Fruit fly (Drosophila melanogaster) whole organism, embryonic: Measurements from ENCODE around the gene CG6972.
A peak's percentile ranks its signal among the peaks of the same experiment; 100 is the strongest.

ENCODE experiments used
- Ada2b ChIP-seq: fragments of 200-800 bp; sonication (Bioruptor generic); IDR thresholded peaks from 2 replicates; pipeline ENCODE4 v1.3.6; 2022; ENCODE audit warnings: missing biosample characterization, missing genetic modification characterization
- CG10543 ChIP-seq: fragments of 200-800 bp; sonication (Bioruptor generic); optimal IDR thresholded peaks from 3 replicates; lab custom pipeline; 2017; ENCODE audit warnings: missing biosample characterization, mild to moderate bottlenecking, missing genetic modification characterization, moderate library complexity
- CG14014 ChIP-seq: fragments of 200-800 bp; sonication (Bioruptor generic); IDR thresholded peaks from 2 replicates; pipeline ENCODE4 v1.3.6; 2022; ENCODE audit warnings: missing biosample characterization, missing genetic modification characterization
- CG17359 ChIP-seq: fragments of 200-800 bp; sonication (Bioruptor generic); optimal IDR thresholded peaks from 3 replicates; lab custom pipeline; 2018; ENCODE audit warnings: missing biosample characterization, mild to moderate bottlenecking, missing genetic modification characterization, moderate library complexity
- CG17385 ChIP-seq: fragments of 200-800 bp; sonication (Bioruptor generic); optimal IDR thresholded peaks from 3 replicates; lab custom pipeline; 2018; ENCODE audit warnings: missing biosample characterization, mild to moderate bottlenecking, missing genetic modification characterization
- CG17612 ChIP-seq: fragments of 200-800 bp; sonication (Bioruptor generic); IDR thresholded peaks from 2 replicates; pipeline ENCODE4 v1.3.6; 2022; ENCODE audit warnings: missing biosample characterization, missing genetic modification characterization
- CG18262 ChIP-seq: fragments of 200-800 bp; optimal IDR thresholded peaks from 3 replicates; lab custom pipeline; 2019; ENCODE audit warnings: missing biosample characterization, mild to moderate bottlenecking, missing genetic modification characterization, moderate library complexity
- CG18476 ChIP-seq: fragments of 200-800 bp; sonication (Bioruptor generic); optimal IDR thresholded peaks from 2 replicates; lab custom pipeline; 2016; ENCODE audit warnings: missing biosample characterization, mild to moderate bottlenecking, missing genetic modification characterization
- CG2199 ChIP-seq: fragments of 200-800 bp; sonication (Bioruptor generic); IDR thresholded peaks from 3 replicates; pipeline ENCODE4 v1.3.6; 2022; ENCODE audit warnings: missing biosample characterization, missing genetic modification characterization
- CG2202 ChIP-seq: fragments of 200-800 bp; sonication (Bioruptor generic); optimal IDR thresholded peaks from 2 replicates; lab custom pipeline; 2018; ENCODE audit warnings: missing biosample characterization, mild to moderate bottlenecking, missing genetic modification characterization
- CG2889 ChIP-seq: fragments of 200-800 bp; sonication (Bioruptor generic); IDR thresholded peaks from 3 replicates; pipeline ENCODE4 v1.3.6; 2022; ENCODE audit warnings: missing biosample characterization, missing genetic modification characterization
- CG31388 ChIP-seq: fragments of 200-800 bp; sonication (Bioruptor generic); optimal IDR thresholded peaks from 2 replicates; lab custom pipeline; 2016; ENCODE audit warnings: missing biosample characterization, missing genetic modification characterization
- CG32767 ChIP-seq: fragments of 200-800 bp; sonication (Bioruptor generic); IDR thresholded peaks from 2 replicates; pipeline ENCODE4 v1.3.6; 2022; ENCODE audit warnings: missing biosample characterization, missing genetic modification characterization
- CG42726 ChIP-seq: fragments of 200-800 bp; sonication (Bioruptor generic); IDR thresholded peaks from 2 replicates; pipeline ENCODE4 v1.3.6; 2022; ENCODE audit warnings: missing biosample characterization, missing genetic modification characterization; ENCODE audit not compliant: partially characterized antibody
- CG4404 ChIP-seq: fragments of 200-800 bp; sonication (Bioruptor generic); IDR thresholded peaks from 2 replicates; pipeline ENCODE4 v1.3.6; 2022; ENCODE audit warnings: missing biosample characterization, missing genetic modification characterization
- CG8290 ChIP-seq, 3 experiments: fragments of 200-800 bp; sonication (Bioruptor generic); optimal IDR thresholded peaks; 2 replicates each; lab custom pipeline; 2016 to 2019; ENCODE audit warnings: missing biosample characterization in 3 of 3, missing genetic modification characterization in 3 of 3, mild to moderate bottlenecking in 2 of 3, moderate library complexity in 1 of 3
- CG8478 ChIP-seq: fragments of >200 bp; optimal IDR thresholded peaks from 2 replicates; lab custom pipeline; 2018
- CG9797 ChIP-seq: fragments of 200-800 bp; sonication (Bioruptor generic); optimal IDR thresholded peaks from 3 replicates; lab custom pipeline; 2018; ENCODE audit warnings: missing biosample characterization, mild to moderate bottlenecking, missing genetic modification characterization
- Chrac-16 ChIP-seq: fragments of 200-800 bp; sonication (Bioruptor generic); optimal IDR thresholded peaks from 3 replicates; lab custom pipeline; 2016; ENCODE audit warnings: missing biosample characterization, missing genetic modification characterization
- Doc3 ChIP-seq: fragments of 200-800 bp; sonication (Bioruptor generic); IDR thresholded peaks from 3 replicates; pipeline ENCODE4 v1.3.6; 2022; ENCODE audit warnings: missing biosample characterization, missing genetic modification characterization; ENCODE audit not compliant: partially characterized antibody
- Dref ChIP-seq: fragments of 200-800 bp; sonication (Bioruptor generic); IDR thresholded peaks from 2 replicates; pipeline ENCODE4 v1.3.6; 2022; ENCODE audit warnings: missing biosample characterization, missing genetic modification characterization
- Elba2 ChIP-seq: fragments of 200-800 bp; sonication (Bioruptor generic); optimal IDR thresholded peaks from 3 replicates; lab custom pipeline; 2016; ENCODE audit warnings: missing biosample characterization, missing genetic modification characterization
- HmgD ChIP-seq: fragments of 200-800 bp; sonication (Bioruptor generic); optimal IDR thresholded peaks from 3 replicates; lab custom pipeline; 2016; ENCODE audit warnings: missing biosample characterization, missing genetic modification characterization
- Hsf ChIP-seq: fragments of 200-800 bp; sonication (Bioruptor generic); optimal IDR thresholded peaks from 3 replicates; lab custom pipeline; 2016; ENCODE audit warnings: missing biosample characterization, missing genetic modification characterization
- Jarid2 ChIP-seq: fragments of 200-800 bp; sonication (Bioruptor generic); optimal IDR thresholded peaks from 3 replicates; lab custom pipeline; 2017; ENCODE audit warnings: mild to moderate bottlenecking, missing biosample characterization, missing genetic modification reagents, missing genetic modification characterization
- Med ChIP-seq: fragments of 200-800 bp; sonication (Bioruptor generic); peaks from one replicate; lab custom pipeline; 2016; ENCODE audit warnings: missing biosample characterization, missing genetic modification characterization, mild to moderate bottlenecking, inconsistent platforms, moderate library complexity
- NFAT ChIP-seq: fragments of 200-800 bp; sonication (Bioruptor generic); IDR thresholded peaks from 2 replicates; pipeline ENCODE4 v1.3.6; 2022; ENCODE audit warnings: missing biosample characterization, missing genetic modification characterization
- PHDP ChIP-seq: fragments of 200-800 bp; sonication (Bioruptor generic); optimal IDR thresholded peaks from 3 replicates; lab custom pipeline; 2018; ENCODE audit warnings: missing biosample characterization, mild to moderate bottlenecking, missing genetic modification characterization, moderate library complexity
- Trl ChIP-seq, 3 experiments: fragments of >200 bp in 2 of 3; fragments of 200-800 bp in 1 of 3; sonication (Bioruptor generic) in 1 of 3; optimal IDR thresholded peaks; 2 replicates in 1 of 3; 3 replicates in 2 of 3; lab custom pipeline; 2016 to 2017; ENCODE audit warnings: missing biosample characterization in 1 of 3, missing genetic modification characterization in 1 of 3
- Xrp1 ChIP-seq: fragments of 200-800 bp; sonication (Bioruptor generic); IDR thresholded peaks from 2 replicates; pipeline ENCODE4 v1.3.6; 2022; ENCODE audit warnings: missing biosample characterization, missing genetic modification characterization
- abd-A ChIP-seq: fragments of 200-800 bp; sonication (Bioruptor generic); optimal IDR thresholded peaks from 3 replicates; lab custom pipeline; 2019; ENCODE audit warnings: missing biosample characterization, mild to moderate bottlenecking, missing genetic modification characterization, moderate library complexity
- amos ChIP-seq: fragments of 200-800 bp; sonication (Bioruptor generic); IDR thresholded peaks from 2 replicates; pipeline ENCODE4 v1.3.6; 2022; ENCODE audit warnings: missing biosample characterization, missing genetic modification characterization; ENCODE audit not compliant: partially characterized antibody
- ato ChIP-seq: fragments of 200-800 bp; sonication (Bioruptor generic); IDR thresholded peaks from 2 replicates; pipeline ENCODE4 v1.3.6; 2022; ENCODE audit warnings: missing biosample characterization, missing genetic modification characterization; ENCODE audit not compliant: partially characterized antibody
- btn ChIP-seq: fragments of 200-800 bp; sonication (Bioruptor generic); optimal IDR thresholded peaks from 2 replicates; lab custom pipeline; 2016; ENCODE audit warnings: missing biosample characterization, missing genetic modification characterization
- caup ChIP-seq: fragments of 200-800 bp; sonication (Bioruptor generic); optimal IDR thresholded peaks from 3 replicates; lab custom pipeline; 2017; ENCODE audit warnings: missing biosample characterization, mild to moderate bottlenecking, missing genetic modification characterization, moderate library complexity; ENCODE audit not compliant: severe bottlenecking
- chinmo ChIP-seq: fragments of 200-800 bp; sonication (Bioruptor generic); IDR thresholded peaks from 4 replicates; pipeline ENCODE4 v1.3.6; 2022; ENCODE audit warnings: missing biosample characterization, missing genetic modification characterization; ENCODE audit not compliant: partially characterized antibody
- croc ChIP-seq: fragments of 200-800 bp; sonication (Bioruptor generic); conservative IDR thresholded peaks from 3 replicates; pipeline ENCODE4 v1.3.6; 2022; ENCODE audit warnings: missing biosample characterization, missing genetic modification characterization
- crp ChIP-seq, 2 experiments: fragments of 200-800 bp; sonication (Bioruptor generic); optimal IDR thresholded peaks; 2 replicates in 1 of 2; 3 replicates in 1 of 2; lab custom pipeline; 2017; ENCODE audit warnings: missing biosample characterization in 2 of 2, missing genetic modification characterization in 2 of 2, mild to moderate bottlenecking in 1 of 2, moderate library complexity in 1 of 2
- da ChIP-seq: fragments of 200-800 bp; sonication (Bioruptor generic); optimal IDR thresholded peaks from 2 replicates; lab custom pipeline; 2016; ENCODE audit warnings: missing biosample characterization, missing genetic modification characterization
- dpn ChIP-seq, 2 experiments: fragments of 200-800 bp; sonication (Bioruptor generic); optimal IDR thresholded peaks; 3 replicates each; lab custom pipeline; 2016; ENCODE audit warnings: missing biosample characterization in 2 of 2, missing genetic modification characterization in 2 of 2
- emc ChIP-seq: fragments of 200-800 bp; sonication (Bioruptor generic); optimal IDR thresholded peaks from 2 replicates; lab custom pipeline; 2016; ENCODE audit warnings: missing biosample characterization, missing genetic modification characterization
- gsb-n ChIP-seq: fragments of 200-800 bp; sonication (Bioruptor generic); optimal IDR thresholded peaks from 3 replicates; lab custom pipeline; 2018; ENCODE audit warnings: missing biosample characterization, mild to moderate bottlenecking, missing genetic modification characterization
- lab ChIP-seq: fragments of 200-800 bp; sonication (Bioruptor generic); optimal IDR thresholded peaks from 3 replicates; lab custom pipeline; 2017; ENCODE audit warnings: missing biosample characterization, missing genetic modification characterization, mild to moderate bottlenecking, moderate library complexity, missing genetic modification reagents
- lmd ChIP-seq: fragments of 200-800 bp; sonication (Bioruptor generic); IDR thresholded peaks from 2 replicates; pipeline ENCODE4 v1.3.6; 2022; ENCODE audit warnings: missing biosample characterization, missing genetic modification characterization
- sob ChIP-seq: fragments of 200-800 bp; sonication (Bioruptor generic); IDR thresholded peaks from 2 replicates; pipeline ENCODE4 v1.3.6; 2022; ENCODE audit warnings: missing biosample characterization, missing genetic modification characterization
- ssp ChIP-seq: fragments of 200-800 bp; sonication (Bioruptor generic); IDR thresholded peaks from 2 replicates; pipeline ENCODE4 v1.3.6; 2022; ENCODE audit warnings: missing biosample characterization, missing genetic modification characterization
- wek ChIP-seq: fragments of 200-800 bp; sonication (Bioruptor generic); optimal IDR thresholded peaks from 3 replicates; lab custom pipeline; 2018; ENCODE audit warnings: missing biosample characterization, mild to moderate bottlenecking, missing genetic modification characterization, moderate library complexity
- z ChIP-seq: fragments of 200-800 bp; sonication (Bioruptor generic); IDR thresholded peaks from 3 replicates; pipeline ENCODE4 v1.3.6; 2022; ENCODE audit warnings: missing biosample characterization, missing genetic modification characterization
- zen ChIP-seq: fragments of 200-800 bp; sonication (Bioruptor generic); optimal IDR thresholded peaks from 3 replicates; lab custom pipeline; 2018; ENCODE audit warnings: missing biosample characterization, mild to moderate bottlenecking, missing genetic modification characterization, moderate library complexity

Gene CG6972

dm6 chr3R:22686336-22686874, 15.4 kb upstream of the CG6972 start, which contains the start of the genes Gclm and CG17625 (continued):
- TF ChIP-seq NFAT (GFP tag; lab: Robert Waterston, UW) (peak; percentile 65), CG9797 (peak; percentile 24), emc (no peak), zen (tag; lab: Kevin White, UChicago) (peak; percentile 15), chinmo (GFP tag; lab: Robert Waterston, UW) (peak; percentile 79; the same call in 1 of the 4 replicates), ssp (GFP tag; lab: Robert Waterston, UW) (peak; percentile 35; the same call in 1 of the 2 replicates), caup (GFP tag; lab: Kevin White, UChicago) (peak; percentile 60), Jarid2 (peak; percentile 73), Doc3 (GFP tag; lab: Robert Waterston, UW) (peak; percentile 41; the same call in 1 of the 3 replicates), CG17385 (GFP tag; lab: Kevin White, UChicago) (peak; percentile 24), dpn (GFP tag; optimal IDR thresholded peaks at IDR 0.05; lab: Kevin White, UChicago) (peak; percentile 21 to 55), CG4404 (GFP tag; lab: Robert Waterston, UW) (no peak), sob (peak; percentile 81), lab (GFP tag; lab: Kevin White, UChicago) (peak; percentile 50), abd-A (tag; lab: Kevin White, UChicago) (no peak), btn (GFP tag; lab: Kevin White, UChicago) (no peak), z (GFP tag; lab: Robert Waterston, UW) (no peak), CG14014 (GFP tag; lab: Robert Waterston, UW) (peak; percentile 63), amos (GFP tag; lab: Robert Waterston, UW) (peak; percentile 84), CG17359 (peak; percentile 54), CG18262 (peak; percentile 48), CG2199 (GFP tag; lab: Robert Waterston, UW) (peak; percentile 61; the same call in 1 of the 3 replicates), CG8290 (GFP tag; optimal IDR thresholded peaks at IDR 0.05; lab: Kevin White, UChicago) (peak; percentile 33), CG8290 (tag; optimal IDR thresholded peaks at IDR 0.05; lab: Kevin White, UChicago) (no peak), Ada2b (peak; percentile 43), Trl (optimal IDR thresholded peaks at IDR 0.05; lab: Kevin White, UChicago) (no peak), Trl (GFP tag; optimal IDR thresholded peaks at IDR 0.05; lab: Kevin White, UChicago) (no peak), CG2202 (tag; lab: Kevin White, UChicago) (no peak), CG18476 (GFP tag; lab: Kevin White, UChicago) (peak; percentile 18), Hsf (peak; percentile 50), croc (GFP tag; lab: Robert Waterston, UW) (no peak), da (GFP tag; lab: Kevin White, UChicago) (no peak), CG8478 (lab: Kevin White, UChicago) (no peak), Elba2 (no peak), PHDP (peak; percentile 50), crp (GFP tag; optimal IDR thresholded peaks at IDR 0.05; lab: Kevin White, UChicago) (peak in 1 of 2 experiments; percentile 14), CG32767 (GFP tag; lab: Robert Waterston, UW) (no peak), HmgD (GFP tag; lab: Kevin White, UChicago) (peak; percentile 25), CG2889 (GFP tag; lab: Robert Waterston, UW) (no peak), CG17612 (GFP tag; lab: Robert Waterston, UW) (no peak), gsb-n (tag; lab: Kevin White, UChicago) (peak; percentile 42), CG42726 (GFP tag; lab: Robert Waterston, UW) (peak; percentile 43; the same call in 1 of the 2 replicates), lmd (GFP tag; lab: Robert Waterston, UW) (peak; percentile 54; the same call in 1 of the 2 replicates), Med (GFP tag; lab: Kevin White, UChicago) (peak; percentile 92), Dref (GFP tag; lab: Robert Waterston, UW) (peak; percentile 95), ato (GFP tag; lab: Robert Waterston, UW) (peak; percentile 53), CG10543 (GFP tag; lab: Kevin White, UChicago) (peak; percentile 31), Chrac-16 (GFP tag; lab: Kevin White, UChicago) (peak; percentile 34), wek (peak; percentile 56), CG31388 (GFP tag; lab: Kevin White, UChicago) (no peak), Xrp1 (GFP tag; lab: Robert Waterston, UW) (peak; percentile 65; the same call in 1 of the 2 replicates)
